Worm (Caenorhabditis elegans) whole organism, L2 larva: ENCODE data around the gene cgr-1.

ENCODE experiments used
- elt-3 ChIP-seq: sonication (generic microtip); optimal IDR thresholded peaks from 2 replicates; lab custom pipeline; 2017; ENCODE audit warnings: missing biosample characterization, missing genetic modification characterization
- lin-39 ChIP-seq: fragments of 150-350 bp; optimal IDR thresholded peaks from 2 replicates; lab custom pipeline; 2014; ENCODE audit warnings: missing biosample characterization, missing genetic modification reagents, missing genetic modification characterization
- mdl-1 ChIP-seq, 2 experiments: fragments of 150-350 bp in 1 of 2; sonication (generic microtip) in 1 of 2; optimal IDR thresholded peaks; 2 replicates each; lab custom pipeline; 2017; ENCODE audit warnings: missing biosample characterization in 2 of 2, missing genetic modification characterization in 2 of 2
- nhr-11 ChIP-seq: fragments of 150-350 bp; optimal IDR thresholded peaks from 2 replicates; lab custom pipeline; 2014; ENCODE audit warnings: missing biosample characterization, missing genetic modification characterization
- unc-62 ChIP-seq: fragments of 150-350 bp; optimal IDR thresholded peaks from 2 replicates; lab custom pipeline; 2014; ENCODE audit warnings: missing biosample characterization, missing genetic modification reagents, missing genetic modification characterization

- TF ChIP-seq nhr-11 (tag; lab: Kevin White, UChicago), result no peak
- TF ChIP-seq lin-39 (tag; lab: Kevin White, UChicago), result no peak
- TF ChIP-seq elt-3 (tag; lab: Kevin White, UChicago), result no peak
- TF ChIP-seq unc-62 (GFP tag; lab: Kevin White, UChicago), result no peak
- TF ChIP-seq mdl-1 (tag; optimal IDR thresholded peaks at IDR 0.05; lab: Kevin White, UChicago), result no peak
Measured at ce11 chrX:3602622-3603021, 2.4 kb upstream of the cgr-1 start.
